Fruit fly (Drosophila melanogaster): Measurements from ENCODE around the gene Gbeta76C.
"Not testable (repeated sequence)": the region's sequence is repeated elsewhere in the genome, so short reads cannot be mapped to it uniquely, and the experiment has no call there.

dm6 chr3L:19718228-19718627 is 30.8 kb downstream of the Gbeta76C start, which contains the start of gene Trpml:
- not testable (repeated sequence) for TF ChIP-seq Jra, Hr78, Abd-B, sage (GFP tag; optimal IDR thresholded peaks at IDR 0.05)

Data from whole organism, wandering third instar larva.